Worm (Caenorhabditis elegans) whole organism, mixed stage, embryonic: ENCODE results near the gene C39B5.6.

Experiments used
- bed-3 ChIP-seq: fragments of 200-800 bp; sonication (Bioruptor generic); optimal IDR thresholded peaks from 3 replicates; lab custom pipeline; 2018; ENCODE audit warnings: mild to moderate bottlenecking, missing genetic modification characterization, moderate library complexity, missing compliant biosample characterization
- ces-1 ChIP-seq: fragments of 150-350 bp; optimal IDR thresholded peaks from 2 replicates; lab custom pipeline; 2014; ENCODE audit warnings: missing biosample characterization, missing genetic modification reagents, missing genetic modification characterization
- flh-1 ChIP-seq: fragments of 200-800 bp; sonication (Bioruptor generic); optimal IDR thresholded peaks from 2 replicates; lab custom pipeline; 2018; ENCODE audit warnings: mild to moderate bottlenecking, missing genetic modification characterization, moderate library complexity, missing compliant biosample characterization
- mab-5 ChIP-seq: fragments of 150-350 bp; optimal IDR thresholded peaks from 2 replicates; lab custom pipeline; 2014; ENCODE audit warnings: missing biosample characterization, missing genetic modification characterization
- nhr-237 ChIP-seq: fragments of 150-350 bp; optimal IDR thresholded peaks from 2 replicates; lab custom pipeline; 2014; ENCODE audit warnings: missing biosample characterization, missing genetic modification characterization
- pha-4 ChIP-seq: fragments of 150-350 bp; optimal IDR thresholded peaks from 2 replicates; lab custom pipeline; 2018; ENCODE audit warnings: missing biosample characterization, missing genetic modification reagents, missing genetic modification characterization
- sem-2 ChIP-seq: fragments of 200-800 bp; sonication (Bioruptor generic); optimal IDR thresholded peaks from 2 replicates; lab custom pipeline; 2018; ENCODE audit warnings: mild to moderate bottlenecking, missing genetic modification characterization, missing compliant biosample characterization
- unc-120 ChIP-seq: sonication (generic microtip); optimal IDR thresholded peaks from 2 replicates; lab custom pipeline; 2017; ENCODE audit warnings: missing genetic modification characterization, missing compliant biosample characterization; ENCODE audit not compliant: poor library complexity, severe bottlenecking
- unc-39 ChIP-seq: fragments of 150-350 bp; optimal IDR thresholded peaks from 2 replicates; lab custom pipeline; 2014; ENCODE audit warnings: missing biosample characterization, missing genetic modification characterization
- zip-8 ChIP-seq: fragments of 150-350 bp; optimal IDR thresholded peaks from 2 replicates; lab custom pipeline; 2014; ENCODE audit warnings: missing biosample characterization, missing genetic modification characterization

Gene C39B5.6

DNA sequence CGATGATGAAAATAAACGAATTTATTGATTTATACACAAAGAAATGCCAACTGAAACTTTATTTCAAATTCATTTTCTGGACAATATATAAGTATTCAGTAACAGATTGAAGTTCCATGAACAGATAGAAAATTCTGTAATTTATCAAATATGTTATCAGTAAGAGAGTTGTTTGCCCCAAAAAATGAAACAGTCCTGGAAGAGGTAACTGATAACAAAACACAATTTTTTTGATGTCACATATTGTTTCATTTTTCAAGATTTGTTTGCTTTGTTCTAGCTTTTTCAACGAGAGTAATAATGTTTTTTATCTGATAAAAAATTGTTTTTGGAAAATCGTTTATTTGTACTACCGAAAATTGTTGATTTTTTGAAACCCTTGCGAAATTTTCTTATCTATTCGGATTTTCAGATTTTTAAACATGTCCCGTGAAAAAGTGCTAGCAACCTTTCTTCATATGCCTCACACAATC lies 55.3 kb downstream of the C39B5.6 start, which contains the start of gene fbxa-73:
TSS of gene fbxa-73 (plus strand) at position 423 of the 473 bp plus-strand sequence.
- TF ChIP-seq flh-1 (no peak), pha-4 (no peak), unc-39 (tag; lab: Kevin White, UChicago) (no peak)
- TF ChIP-seq, all 35 proteins: peak for 0

DNA sequence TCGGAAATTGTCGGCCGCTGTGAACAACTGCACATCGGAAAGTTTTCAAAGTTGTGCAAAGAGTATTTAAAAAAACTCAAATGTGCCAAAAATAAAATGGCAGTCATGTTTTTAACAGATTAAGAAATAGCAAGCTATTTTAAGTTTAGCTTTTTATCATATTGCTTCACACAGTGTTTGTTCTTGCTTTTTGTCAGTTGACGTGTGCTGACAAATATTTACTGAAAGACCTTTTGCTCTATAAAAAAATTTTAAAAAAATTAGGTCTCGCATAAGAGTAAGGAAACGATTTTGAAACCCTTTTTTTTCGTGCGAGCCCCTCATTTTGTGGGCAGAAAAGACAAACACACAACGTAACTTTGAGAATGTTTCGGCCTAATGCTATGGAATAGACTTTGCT lies 57.7 kb downstream of the C39B5.6 start, which contains the start of gene fbxa-71:
TSS of gene fbxa-71 (plus strand) at position 301 of the 400 bp plus-strand sequence.
- no peak for TF ChIP-seq sem-2 (GFP tag; lab: Kevin White, UChicago)
- no peak for TF ChIP-seq flh-1
- no peak for TF ChIP-seq ces-1 (GFP tag; lab: Kevin White, UChicago)
- TF ChIP-seq unc-39 (tag; lab: Kevin White, UChicago): no peak
- TF ChIP-seq nhr-237: no peak
- TF ChIP-seq mab-5 (tag; lab: Kevin White, UChicago): no peak
- TF ChIP-seq bed-3 (GFP tag; lab: Kevin White, UChicago): no peak
- TF ChIP-seq unc-120 (tag; lab: Kevin White, UChicago): no peak
- no peak for TF ChIP-seq zip-8 (tag; lab: Kevin White, UChicago)
